Worm (Caenorhabditis elegans) whole organism, mixed stage, embryonic: ENCODE measurements around the gene R05D3.8.

Source experiments
- ceh-43 ChIP-seq: fragments of 200-800 bp; sonication (Bioruptor generic); optimal IDR thresholded peaks from 2 replicates; lab custom pipeline; 2018; ENCODE audit warnings: mild to moderate bottlenecking, missing genetic modification characterization, moderate library complexity, missing compliant biosample characterization
- ceh-83 ChIP-seq: fragments of 200-800 bp; sonication (Bioruptor generic); optimal IDR thresholded peaks from 2 replicates; lab custom pipeline; 2018; ENCODE audit warnings: mild to moderate bottlenecking, missing genetic modification characterization, missing compliant biosample characterization
- nhr-12 ChIP-seq: fragments of 150-350 bp; optimal IDR thresholded peaks from 2 replicates; lab custom pipeline; 2014; ENCODE audit warnings: missing biosample characterization, missing genetic modification characterization
- nhr-76 ChIP-seq: sonication (generic microtip); optimal IDR thresholded peaks from 2 replicates; lab custom pipeline; 2017; ENCODE audit warnings: missing biosample characterization, missing genetic modification characterization
- sem-2 ChIP-seq: fragments of 200-800 bp; sonication (Bioruptor generic); optimal IDR thresholded peaks from 2 replicates; lab custom pipeline; 2018; ENCODE audit warnings: mild to moderate bottlenecking, missing genetic modification characterization, missing compliant biosample characterization
- unc-62 ChIP-seq: fragments of 150-350 bp; optimal IDR thresholded peaks from 2 replicates; lab custom pipeline; 2014; ENCODE audit warnings: missing biosample characterization, missing genetic modification reagents, missing genetic modification characterization

ce11 chrIII:8312393-8312792 lies 45.7 kb downstream of the R05D3.8 start, which contains the start of gene F10E9.2:
- no peak for TF ChIP-seq unc-62
- no peak for TF ChIP-seq nhr-12
- no peak for TF ChIP-seq nhr-76 (tag; lab: Kevin White, UChicago)
- no peak for TF ChIP-seq ceh-43 (GFP tag; lab: Kevin White, UChicago)
- no peak for TF ChIP-seq ceh-83 (GFP tag; lab: Kevin White, UChicago)
- no peak for TF ChIP-seq sem-2 (GFP tag; lab: Kevin White, UChicago)
